Fruit fly (Drosophila melanogaster) whole organism, prepupa: Measurements from ENCODE around the gene mRpS2.

Experiments used
- CG11762 ChIP-seq: fragments of 200-800 bp; sonication (Bioruptor generic); optimal IDR thresholded peaks from 3 replicates; lab custom pipeline; 2016; ENCODE audit warnings: missing biosample characterization, missing genetic modification characterization; ENCODE audit not compliant: insufficient read depth
- CG11902 ChIP-seq: fragments of 200-800 bp; sonication (Bioruptor generic); optimal IDR thresholded peaks from 3 replicates; lab custom pipeline; 2016; ENCODE audit warnings: missing biosample characterization, missing genetic modification characterization
- CG15336 ChIP-seq: fragments of 200-800 bp; sonication (Bioruptor generic); IDR thresholded peaks from 2 replicates; pipeline ENCODE4 v1.3.6; 2022; ENCODE audit warnings: missing biosample characterization, missing genetic modification characterization
- CG3032 ChIP-seq: fragments of 200-800 bp; optimal IDR thresholded peaks from 2 replicates; lab custom pipeline; 2019; ENCODE audit warnings: missing biosample characterization, mild to moderate bottlenecking, missing genetic modification characterization, moderate library complexity
- CG31627 ChIP-seq: fragments of 200-800 bp; sonication (Bioruptor generic); optimal IDR thresholded peaks from 3 replicates; lab custom pipeline; 2016; ENCODE audit warnings: missing biosample characterization, missing genetic modification characterization
- CG32006 ChIP-seq: fragments of 200-800 bp; sonication (Bioruptor generic); optimal IDR thresholded peaks from 3 replicates; lab custom pipeline; 2017; ENCODE audit warnings: missing biosample characterization, mild to moderate bottlenecking, missing genetic modification characterization
- CG6163 ChIP-seq: fragments of 200-800 bp; sonication (Bioruptor generic); IDR thresholded peaks from 3 replicates; pipeline ENCODE4 v1.3.6; 2022; ENCODE audit warnings: missing biosample characterization, missing genetic modification characterization
- CG8319 ChIP-seq: fragments of 200-800 bp; sonication (Bioruptor generic); optimal IDR thresholded peaks from 3 replicates; lab custom pipeline; 2016; ENCODE audit warnings: missing biosample characterization, missing genetic modification characterization
- Hr4 ChIP-seq: fragments of 200-800 bp; sonication (Bioruptor generic); optimal IDR thresholded peaks from 3 replicates; lab custom pipeline; 2016; ENCODE audit warnings: missing biosample characterization, missing genetic modification characterization
- Sox102F ChIP-seq: fragments of 200-800 bp; sonication (Bioruptor generic); optimal IDR thresholded peaks from 2 replicates; lab custom pipeline; 2016; ENCODE audit warnings: missing biosample characterization, mild to moderate bottlenecking, missing genetic modification characterization
- Sox14 ChIP-seq: fragments of 200-800 bp; sonication (Bioruptor generic); optimal IDR thresholded peaks from 3 replicates; lab custom pipeline; 2016; ENCODE audit warnings: missing biosample characterization, missing genetic modification characterization
- acj6 ChIP-seq: fragments of 200-800 bp; sonication (Bioruptor generic); optimal IDR thresholded peaks from 3 replicates; lab custom pipeline; 2016; ENCODE audit warnings: missing biosample characterization, missing genetic modification characterization
- eg ChIP-seq: fragments of 200-800 bp; sonication (Bioruptor generic); IDR thresholded peaks from 3 replicates; pipeline ENCODE4 v1.3.6; 2022; ENCODE audit warnings: missing biosample characterization, missing genetic modification characterization

- peak; percentile 89 for TF ChIP-seq CG31627 (GFP tag; lab: Kevin White, UChicago)
- TF ChIP-seq CG11762 (GFP tag; lab: Kevin White, UChicago), result peak; percentile 92
- TF ChIP-seq CG6163 (GFP tag; lab: Robert Waterston, UW), result peak; percentile 94
- TF ChIP-seq CG32006 (GFP tag; lab: Kevin White, UChicago), result peak; percentile 92
- TF ChIP-seq Sox14 (GFP tag; lab: Kevin White, UChicago), result peak; percentile 86
- peak; percentile 97 for TF ChIP-seq eg
- TF ChIP-seq CG15336 (GFP tag; lab: Robert Waterston, UW), result peak; percentile 92
- peak; percentile 96 for TF ChIP-seq CG3032 (tag; lab: Kevin White, UChicago)
- TF ChIP-seq Hr4 (GFP tag; lab: Kevin White, UChicago), result peak; percentile 89
- peak; percentile 91 for TF ChIP-seq CG11902 (GFP tag; lab: Kevin White, UChicago)
- TF ChIP-seq Sox102F (GFP tag; lab: Kevin White, UChicago), result peak; percentile 88
- TF ChIP-seq acj6, result peak; percentile 93
- peak; percentile 90 for TF ChIP-seq CG8319 (GFP tag; lab: Kevin White, UChicago)
These were observed at the start of gene mRpS2, which contains the start of gene Mon1 for dm6 chr2L:4850356-4850755.
